Fruit fly (Drosophila melanogaster) whole organism, embryonic: ENCODE results near the gene wcy.

Experiments used
- ATbp ChIP-seq: fragments of 200-800 bp; sonication (Bioruptor generic); optimal IDR thresholded peaks from 2 replicates; lab custom pipeline; 2017; ENCODE audit warnings: missing biosample characterization, mild to moderate bottlenecking, missing genetic modification characterization, missing genetic modification reagents
- Asciz ChIP-seq: fragments of 200-800 bp; sonication (Bioruptor generic); optimal IDR thresholded peaks from 2 replicates; lab custom pipeline; 2017; ENCODE audit warnings: missing biosample characterization, mild to moderate bottlenecking, missing genetic modification characterization, missing genetic modification reagents
- B-H2 ChIP-seq: fragments of 200-800 bp; sonication (Bioruptor generic); optimal IDR thresholded peaks from 2 replicates; lab custom pipeline; 2018; ENCODE audit warnings: missing biosample characterization, mild to moderate bottlenecking, missing genetic modification characterization
- Blimp-1 ChIP-seq: fragments of 200-800 bp; sonication (Bioruptor generic); optimal IDR thresholded peaks from 3 replicates; lab custom pipeline; 2018; ENCODE audit warnings: missing biosample characterization, missing genetic modification characterization, mild to moderate bottlenecking, moderate library complexity, missing genetic modification reagents
- C15 ChIP-seq: fragments of 200-800 bp; sonication (Bioruptor generic); IDR thresholded peaks from 3 replicates; pipeline ENCODE4 v1.3.6; 2022; ENCODE audit warnings: missing biosample characterization, missing genetic modification characterization
- CG10209 ChIP-seq: fragments of 200-800 bp; sonication (Bioruptor generic); optimal IDR thresholded peaks from 3 replicates; lab custom pipeline; 2017; ENCODE audit warnings: missing biosample characterization, mild to moderate bottlenecking, missing genetic modification characterization, missing genetic modification reagents
- CG10366 ChIP-seq: fragments of 200-800 bp; sonication (Bioruptor generic); IDR thresholded peaks from 2 replicates; pipeline ENCODE4 v1.3.6; 2022; ENCODE audit warnings: missing biosample characterization, missing genetic modification characterization
- CG12391 ChIP-seq: fragments of 200-800 bp; sonication (Bioruptor generic); optimal IDR thresholded peaks from 3 replicates; lab custom pipeline; 2018; ENCODE audit warnings: missing biosample characterization, mild to moderate bottlenecking, missing genetic modification characterization, moderate library complexity
- CG14014 ChIP-seq: fragments of 200-800 bp; sonication (Bioruptor generic); IDR thresholded peaks from 2 replicates; pipeline ENCODE4 v1.3.6; 2022; ENCODE audit warnings: missing biosample characterization, missing genetic modification characterization
- CG1603 ChIP-seq: fragments of 200-800 bp; sonication (Bioruptor generic); optimal IDR thresholded peaks from 2 replicates; lab custom pipeline; 2019; ENCODE audit warnings: missing biosample characterization, mild to moderate bottlenecking, missing genetic modification characterization, moderate library complexity
- CG16863 ChIP-seq: fragments of 200-800 bp; sonication (Bioruptor generic); optimal IDR thresholded peaks from 3 replicates; lab custom pipeline; 2016; ENCODE audit warnings: missing biosample characterization, missing genetic modification characterization
- CG17359 ChIP-seq: fragments of 200-800 bp; sonication (Bioruptor generic); optimal IDR thresholded peaks from 3 replicates; lab custom pipeline; 2018; ENCODE audit warnings: missing biosample characterization, mild to moderate bottlenecking, missing genetic modification characterization, moderate library complexity
- CG17802 ChIP-seq: fragments of 200-800 bp; sonication (Bioruptor generic); optimal IDR thresholded peaks from 2 replicates; lab custom pipeline; 2018; ENCODE audit warnings: missing biosample characterization, mild to moderate bottlenecking, missing genetic modification characterization, moderate library complexity
- CG2678 ChIP-seq: fragments of 200-800 bp; sonication (Bioruptor generic); optimal IDR thresholded peaks from 3 replicates; lab custom pipeline; 2019; ENCODE audit warnings: missing biosample characterization, mild to moderate bottlenecking, missing genetic modification characterization, moderate library complexity
- CG30403 ChIP-seq: fragments of 200-800 bp; sonication (Bioruptor generic); optimal IDR thresholded peaks from 3 replicates; lab custom pipeline; 2016; ENCODE audit warnings: missing biosample characterization, missing genetic modification characterization
- CG31224 ChIP-seq: fragments of 200-800 bp; sonication (Bioruptor generic); IDR thresholded peaks from 2 replicates; pipeline ENCODE4 v1.3.6; 2022; ENCODE audit warnings: missing biosample characterization, missing genetic modification characterization
- CG31441 ChIP-seq: fragments of 200-800 bp; sonication (Bioruptor generic); IDR thresholded peaks from 2 replicates; pipeline ENCODE4 v1.3.6; 2022; ENCODE audit warnings: missing biosample characterization, missing genetic modification characterization
- CG3281 ChIP-seq: fragments of 200-800 bp; sonication (Bioruptor generic); optimal IDR thresholded peaks from 3 replicates; lab custom pipeline; 2017; ENCODE audit warnings: missing biosample characterization, mild to moderate bottlenecking, missing genetic modification characterization
- CG42726 ChIP-seq: fragments of 200-800 bp; sonication (Bioruptor generic); IDR thresholded peaks from 2 replicates; pipeline ENCODE4 v1.3.6; 2022; ENCODE audit warnings: missing biosample characterization, missing genetic modification characterization; ENCODE audit not compliant: partially characterized antibody
- CG5953 ChIP-seq: fragments of 200-800 bp; sonication (Bioruptor generic); IDR thresholded peaks from 2 replicates; pipeline ENCODE4 v1.3.6; 2022; ENCODE audit warnings: missing biosample characterization, missing genetic modification characterization
- CG7556 ChIP-seq: fragments of 200-800 bp; sonication (Bioruptor generic); optimal IDR thresholded peaks from 2 replicates; lab custom pipeline; 2017; ENCODE audit warnings: missing biosample characterization, mild to moderate bottlenecking, missing genetic modification characterization
- CG7839 ChIP-seq: fragments of 200-800 bp; sonication (Bioruptor generic); optimal IDR thresholded peaks from 3 replicates; lab custom pipeline; 2018; ENCODE audit warnings: missing biosample characterization, mild to moderate bottlenecking, missing genetic modification characterization, moderate library complexity
- CG8388 ChIP-seq: fragments of 200-800 bp; sonication (Bioruptor generic); optimal IDR thresholded peaks from 2 replicates; lab custom pipeline; 2019; ENCODE audit warnings: missing biosample characterization, mild to moderate bottlenecking, missing genetic modification characterization, moderate library complexity
- CG9817 ChIP-seq: fragments of 200-800 bp; sonication (Bioruptor generic); optimal IDR thresholded peaks from 2 replicates; lab custom pipeline; 2018; ENCODE audit warnings: missing biosample characterization, mild to moderate bottlenecking, missing genetic modification characterization, moderate library complexity
- D19B ChIP-seq: fragments of 200-800 bp; sonication (Bioruptor generic); optimal IDR thresholded peaks from 2 replicates; lab custom pipeline; 2017; ENCODE audit warnings: missing biosample characterization, mild to moderate bottlenecking, missing genetic modification characterization
- Dbx ChIP-seq: fragments of 200-800 bp; sonication (Bioruptor generic); IDR thresholded peaks from 3 replicates; pipeline ENCODE4 v1.3.6; 2022; ENCODE audit warnings: missing biosample characterization, missing genetic modification characterization
- Ets65A ChIP-seq: fragments of 200-800 bp; sonication (Bioruptor generic); peaks from one replicate; lab custom pipeline; 2016; ENCODE audit warnings: missing biosample characterization, missing genetic modification characterization
- Fer2 ChIP-seq: fragments of 200-800 bp; sonication (Bioruptor generic); optimal IDR thresholded peaks from 2 replicates; lab custom pipeline; 2018; ENCODE audit warnings: missing biosample characterization, mild to moderate bottlenecking, missing genetic modification characterization, moderate library complexity
- Hmr ChIP-seq: fragments of 200-800 bp; sonication (Bioruptor generic); optimal IDR thresholded peaks from 3 replicates; lab custom pipeline; 2017; ENCODE audit warnings: mild to moderate bottlenecking, missing biosample characterization, missing genetic modification reagents, missing genetic modification characterization
- Hr51 ChIP-seq, 2 experiments: fragments of 200-800 bp; sonication (Bioruptor generic); optimal IDR thresholded peaks; 2 replicates in 1 of 2; 3 replicates in 1 of 2; lab custom pipeline; 2016 to 2018; ENCODE audit warnings: missing biosample characterization in 2 of 2, missing genetic modification characterization in 2 of 2, mild to moderate bottlenecking in 1 of 2, moderate library complexity in 1 of 2
- Max ChIP-seq: fragments of 200-800 bp; sonication (Bioruptor generic); optimal IDR thresholded peaks from 2 replicates; lab custom pipeline; 2016; ENCODE audit warnings: missing biosample characterization, mild to moderate bottlenecking, missing genetic modification characterization
- Oli ChIP-seq: fragments of 200-800 bp; sonication (Bioruptor generic); optimal IDR thresholded peaks from 2 replicates; lab custom pipeline; 2018; ENCODE audit warnings: missing biosample characterization, mild to moderate bottlenecking, missing genetic modification characterization, moderate library complexity
- PHDP ChIP-seq: fragments of 200-800 bp; sonication (Bioruptor generic); optimal IDR thresholded peaks from 3 replicates; lab custom pipeline; 2018; ENCODE audit warnings: missing biosample characterization, mild to moderate bottlenecking, missing genetic modification characterization, moderate library complexity
- Sox102F ChIP-seq: fragments of 200-800 bp; sonication (Bioruptor generic); optimal IDR thresholded peaks from 2 replicates; lab custom pipeline; 2018; ENCODE audit warnings: missing biosample characterization, mild to moderate bottlenecking, missing genetic modification characterization, moderate library complexity
- Xbp1 ChIP-seq: fragments of 200-800 bp; sonication (Bioruptor generic); optimal IDR thresholded peaks from 3 replicates; lab custom pipeline; 2016; ENCODE audit warnings: missing biosample characterization, mild to moderate bottlenecking, missing genetic modification characterization
- ap ChIP-seq: fragments of 200-800 bp; sonication (Bioruptor generic); IDR thresholded peaks from 2 replicates; pipeline ENCODE4 v1.3.6; 2022; ENCODE audit warnings: missing biosample characterization, missing genetic modification characterization
- btn ChIP-seq: fragments of 200-800 bp; sonication (Bioruptor generic); optimal IDR thresholded peaks from 2 replicates; lab custom pipeline; 2016; ENCODE audit warnings: missing biosample characterization, missing genetic modification characterization
- dmrt99B ChIP-seq: fragments of 200-800 bp; sonication (Bioruptor generic); optimal IDR thresholded peaks from 2 replicates; lab custom pipeline; 2018; ENCODE audit warnings: missing biosample characterization, mild to moderate bottlenecking, missing genetic modification characterization, moderate library complexity
- dysf ChIP-seq: fragments of 200-800 bp; sonication (Bioruptor generic); IDR thresholded peaks from 3 replicates; pipeline ENCODE4 v1.3.6; 2022; ENCODE audit warnings: missing biosample characterization, missing genetic modification characterization
- fd96Cb ChIP-seq: fragments of 200-800 bp; sonication (Bioruptor generic); optimal IDR thresholded peaks from 2 replicates; lab custom pipeline; 2018; ENCODE audit warnings: missing biosample characterization, mild to moderate bottlenecking, missing genetic modification characterization, moderate library complexity
- gem ChIP-seq: fragments of 200-800 bp; sonication (Bioruptor generic); optimal IDR thresholded peaks from 2 replicates; lab custom pipeline; 2019; ENCODE audit warnings: missing biosample characterization, mild to moderate bottlenecking, missing genetic modification characterization, moderate library complexity
- lab ChIP-seq: fragments of 200-800 bp; sonication (Bioruptor generic); optimal IDR thresholded peaks from 3 replicates; lab custom pipeline; 2017; ENCODE audit warnings: missing biosample characterization, missing genetic modification characterization, mild to moderate bottlenecking, moderate library complexity, missing genetic modification reagents
- lmd ChIP-seq: fragments of 200-800 bp; sonication (Bioruptor generic); IDR thresholded peaks from 2 replicates; pipeline ENCODE4 v1.3.6; 2022; ENCODE audit warnings: missing biosample characterization, missing genetic modification characterization
- otp ChIP-seq: fragments of 200-800 bp; sonication (Bioruptor generic); IDR thresholded peaks from 3 replicates; pipeline ENCODE4, ENCODE4 v1.3.6; 2022; ENCODE audit warnings: missing biosample characterization, missing genetic modification characterization
- repo ChIP-seq: fragments of 200-800 bp; sonication (Bioruptor generic); optimal IDR thresholded peaks from 2 replicates; lab custom pipeline; 2016; ENCODE audit warnings: missing biosample characterization, missing genetic modification characterization
- sens ChIP-seq: fragments of 200-800 bp; sonication (Bioruptor generic); peaks from one replicate; lab custom pipeline; 2016; ENCODE audit warnings: missing biosample characterization, missing genetic modification characterization
- sisA ChIP-seq: fragments of 200-800 bp; sonication (Bioruptor generic); IDR thresholded peaks from 2 replicates; pipeline ENCODE4 v1.3.6; 2022; ENCODE audit warnings: missing biosample characterization, missing genetic modification characterization
- sqz ChIP-seq: fragments of 200-800 bp; sonication (Bioruptor generic); optimal IDR thresholded peaks from 3 replicates; lab custom pipeline; 2018; ENCODE audit warnings: missing biosample characterization, mild to moderate bottlenecking, missing genetic modification characterization
- ttk ChIP-seq: fragments of 200-800 bp; sonication (Bioruptor generic); IDR thresholded peaks from 2 replicates; pipeline ENCODE4 v2.1.2; 2022; ENCODE audit warnings: missing biosample characterization, missing genetic modification characterization
- unpg ChIP-seq: fragments of 200-800 bp; sonication (Bioruptor generic); optimal IDR thresholded peaks from 3 replicates; lab custom pipeline; 2018; ENCODE audit warnings: missing biosample characterization, mild to moderate bottlenecking, missing genetic modification characterization, moderate library complexity

wcy gene

dm6 chrX:17021435-17021834 is 56.3 kb downstream of the wcy start (continued):
- TF ChIP-seq CG42726 (no peak), D19B (no peak), CG14014 (peak; percentile 39; the same call in 1 of the 2 replicates), otp (GFP tag; lab: Robert Waterston, UW) (no peak), CG8388 (GFP tag; lab: Kevin White, UChicago) (no peak), CG9817 (tag; lab: Kevin White, UChicago) (peak; percentile 17), B-H2 (no peak), Dbx (peak; percentile 32; the same call in 1 of the 3 replicates), gem (tag; lab: Kevin White, UChicago) (peak; percentile 45), Xbp1 (peak; percentile 11), Sox102F (peak; percentile 15), btn (GFP tag; lab: Kevin White, UChicago) (peak; percentile 9), lmd (peak; percentile 24; the same call in 1 of the 2 replicates), CG12391 (tag; lab: Kevin White, UChicago) (peak; percentile 21), ATbp (GFP tag; lab: Kevin White, UChicago) (peak; percentile 35), CG10366 (GFP tag; lab: Robert Waterston, UW) (no peak), unpg (GFP tag; lab: Kevin White, UChicago) (peak; percentile 37), dysf (GFP tag; lab: Robert Waterston, UW) (peak; percentile 37; the same call in 1 of the 3 replicates), Oli (peak; percentile 13), CG17802 (tag; lab: Kevin White, UChicago) (no peak), Asciz (no peak), CG3281 (peak; percentile 12), CG16863 (GFP tag; lab: Kevin White, UChicago) (no peak), CG5953 (GFP tag; lab: Robert Waterston, UW) (no peak), PHDP (peak; percentile 30), Hr51 (GFP tag; optimal IDR thresholded peaks at IDR 0.05; lab: Kevin White, UChicago) (peak in 1 of 2 experiments; percentile 33), Max (no peak), CG7556 (GFP tag; lab: Kevin White, UChicago) (peak; percentile 23), Ets65A (GFP tag; lab: Kevin White, UChicago) (peak; percentile 80), CG2678 (peak; percentile 55), CG30403 (GFP tag; lab: Kevin White, UChicago) (peak; percentile 26), CG10209 (GFP tag; lab: Kevin White, UChicago) (no peak), Blimp-1 (GFP tag; lab: Kevin White, UChicago) (peak; percentile 31), Fer2 (tag; lab: Kevin White, UChicago) (no peak), dmrt99B (tag; lab: Kevin White, UChicago) (peak; percentile 50), C15 (GFP tag; lab: Robert Waterston, UW) (no peak), fd96Cb (tag; lab: Kevin White, UChicago) (peak; percentile 3), CG7839 (tag; lab: Kevin White, UChicago) (peak; percentile 28), CG17359 (tag; lab: Kevin White, UChicago) (peak; percentile 44), lab (peak; percentile 59), sisA (peak; percentile 43; the same call in 1 of the 2 replicates), sqz (GFP tag; lab: Kevin White, UChicago) (no peak), CG31224 (GFP tag; lab: Robert Waterston, UW) (peak; percentile 24; the same call in 1 of the 2 replicates), repo (no peak), ap (GFP tag; lab: Robert Waterston, UW) (no peak), sens (peak; percentile 61), CG31441 (peak; percentile 28; the same call in 1 of the 2 replicates), ttk (GFP tag; lab: Robert Waterston, UW) (0 out of 2 replicates have a peak, but pooled peaks have one; percentile 33), Hmr (peak; percentile 12), CG1603 (peak; percentile 10)
